Worm (Caenorhabditis elegans) whole organism, young adult: ENCODE results near the gene sbt-1.

Experiments used
- C06A6.2 ChIP-seq: fragments of 200-800 bp; sonication (Bioruptor generic); conservative IDR thresholded peaks from 2 replicates; pipeline ENCODE4 v1.3.6; 2022; ENCODE audit warnings: missing genetic modification characterization, missing compliant biosample characterization
- C17E4.6 ChIP-seq: fragments of 200-800 bp; sonication (Bioruptor generic); IDR thresholded peaks from 2 replicates; pipeline ENCODE4 v1.3.6; 2022; ENCODE audit warnings: missing genetic modification reagents, missing genetic modification characterization, missing compliant biosample characterization
- F22D6.2 ChIP-seq: sonication (generic microtip); optimal IDR thresholded peaks from 2 replicates; lab custom pipeline; 2016; ENCODE audit warnings: mild to moderate bottlenecking, missing genetic modification characterization, missing compliant biosample characterization
- F52B5.7 ChIP-seq: sonication (generic microtip); optimal IDR thresholded peaks from 2 replicates; lab custom pipeline; 2016; ENCODE audit warnings: mild to moderate bottlenecking, missing genetic modification characterization, missing compliant biosample characterization
- F55B11.4 ChIP-seq: sonication (generic microtip); optimal IDR thresholded peaks from 2 replicates; lab custom pipeline; 2016; ENCODE audit warnings: missing compliant biosample characterization, missing genetic modification characterization, borderline replicate concordance; ENCODE audit not compliant: insufficient read depth
- K11D2.4 ChIP-seq: fragments of 200-800 bp; sonication (Bioruptor generic); IDR thresholded peaks from 2 replicates; pipeline ENCODE4 v1.3.6; 2022; ENCODE audit warnings: missing genetic modification reagents, missing genetic modification characterization, missing compliant biosample characterization
- K12H6.12 ChIP-seq: fragments of 200-800 bp; sonication (Bioruptor generic); optimal IDR thresholded peaks from 2 replicates; lab custom pipeline; 2018; ENCODE audit warnings: mild to moderate bottlenecking, missing genetic modification characterization, missing compliant biosample characterization
- T07F8.4 ChIP-seq: sonication (generic microtip); optimal IDR thresholded peaks from 2 replicates; lab custom pipeline; 2016; ENCODE audit warnings: mild to moderate bottlenecking, missing genetic modification characterization, moderate library complexity, missing compliant biosample characterization
- Y53F4B.3 ChIP-seq: fragments of 200-800 bp; sonication (Bioruptor generic); IDR thresholded peaks from 2 replicates; pipeline ENCODE4 v1.3.6; 2022; ENCODE audit warnings: missing genetic modification reagents, missing genetic modification characterization, missing compliant biosample characterization
- Y53G8AR.9 ChIP-seq: fragments of 200-800 bp; sonication (Bioruptor generic); conservative IDR thresholded peaks from 2 replicates; pipeline ENCODE4 v1.3.6; 2022; ENCODE audit warnings: missing genetic modification reagents, missing genetic modification characterization, missing compliant biosample characterization
- ZK185.1 ChIP-seq: sonication (generic microtip); optimal IDR thresholded peaks from 2 replicates; lab custom pipeline; 2016; ENCODE audit warnings: mild to moderate bottlenecking, missing genetic modification characterization, missing compliant biosample characterization; ENCODE audit not compliant: poor library complexity, severe bottlenecking
- attf-5 ChIP-seq: fragments of 200-800 bp; sonication (Bioruptor generic); optimal IDR thresholded peaks from 2 replicates; lab custom pipeline; 2018; ENCODE audit warnings: mild to moderate bottlenecking, missing genetic modification characterization, missing compliant biosample characterization
- attf-6 ChIP-seq: fragments of 200-800 bp; sonication (Bioruptor generic); IDR thresholded peaks from 2 replicates; pipeline ENCODE4 v1.3.6; 2022; ENCODE audit warnings: missing genetic modification reagents, missing genetic modification characterization, missing compliant biosample characterization
- bed-2 ChIP-seq: fragments of 200-800 bp; sonication (Bioruptor generic); IDR thresholded peaks from 2 replicates; pipeline ENCODE4 v1.3.6; 2022; ENCODE audit warnings: missing genetic modification reagents, missing genetic modification characterization, missing compliant biosample characterization
- ceh-100 ChIP-seq: fragments of 200-800 bp; sonication (Bioruptor generic); IDR thresholded peaks from 2 replicates; pipeline ENCODE4 v1.3.6; 2022; ENCODE audit warnings: missing genetic modification reagents, missing genetic modification characterization, missing compliant biosample characterization
- ceh-27 ChIP-seq: fragments of 200-800 bp; sonication (Bioruptor generic); optimal IDR thresholded peaks from 2 replicates; lab custom pipeline; 2018; ENCODE audit warnings: mild to moderate bottlenecking, missing genetic modification characterization, moderate library complexity, missing compliant biosample characterization
- ceh-40 ChIP-seq: fragments of 200-800 bp; sonication (Bioruptor generic); IDR thresholded peaks from 2 replicates; pipeline ENCODE4 v1.3.6; 2022; ENCODE audit warnings: missing genetic modification characterization, missing compliant biosample characterization
- ceh-91 ChIP-seq: fragments of 200-800 bp; sonication (Bioruptor generic); IDR thresholded peaks from 2 replicates; pipeline ENCODE4 v1.3.6; 2022; ENCODE audit warnings: missing genetic modification reagents, missing genetic modification characterization, missing compliant biosample characterization
- chd-7 ChIP-seq: sonication (generic microtip); optimal IDR thresholded peaks from 2 replicates; lab custom pipeline; 2016; ENCODE audit warnings: mild to moderate bottlenecking, missing genetic modification characterization, moderate library complexity, missing compliant biosample characterization
- egrh-3 ChIP-seq: fragments of 200-800 bp; sonication (Bioruptor generic); IDR thresholded peaks from 2 replicates; pipeline ENCODE4 v1.3.6; 2022; ENCODE audit warnings: missing genetic modification reagents, missing genetic modification characterization, missing compliant biosample characterization
- ets-4 ChIP-seq: fragments of 200-800 bp; sonication (Bioruptor generic); optimal IDR thresholded peaks from 2 replicates; lab custom pipeline; 2018; ENCODE audit warnings: mild to moderate bottlenecking, missing genetic modification characterization, missing compliant biosample characterization
- hsf-1 ChIP-seq: fragments of 200-800 bp; sonication (Bioruptor generic); IDR thresholded peaks from 2 replicates; pipeline ENCODE4 v1.3.6; 2022; ENCODE audit warnings: missing genetic modification reagents, missing genetic modification characterization, missing compliant biosample characterization
- lag-1 ChIP-seq: fragments of 200-800 bp; sonication (Bioruptor generic); IDR thresholded peaks from 2 replicates; pipeline ENCODE4 v1.3.6; 2022; ENCODE audit warnings: missing genetic modification reagents, missing genetic modification characterization, missing compliant biosample characterization
- let-607 ChIP-seq, 2 experiments: fragments of 200-800 bp in 1 of 2; sonication (Bioruptor generic) in 1 of 2; sonication (generic microtip) in 1 of 2; optimal IDR thresholded peaks; 2 replicates each; lab custom pipeline; 2016 to 2018; ENCODE audit warnings: mild to moderate bottlenecking in 2 of 2, missing compliant biosample characterization in 2 of 2, missing genetic modification characterization in 2 of 2, moderate library complexity in 2 of 2, missing genotype in 1 of 2
- lin-35 ChIP-seq, 3 experiments: fragments of 150-350 bp in 2 of 3; sonication (generic microtip) in 1 of 3; optimal IDR thresholded peaks; 2 replicates each; lab custom pipeline; 2014 to 2018; ENCODE audit warnings: missing biosample characterization in 3 of 3, missing genetic modification characterization in 3 of 3, missing genetic modification reagents in 3 of 3
- lin-54 ChIP-seq: fragments of 200-800 bp; sonication (Bioruptor generic); optimal IDR thresholded peaks from 2 replicates; lab custom pipeline; 2018; ENCODE audit warnings: mild to moderate bottlenecking, missing genetic modification characterization, missing compliant biosample characterization
- lir-1 ChIP-seq: fragments of 200-800 bp; sonication (Bioruptor generic); conservative IDR thresholded peaks from 2 replicates; pipeline ENCODE4 v1.3.6; 2022; ENCODE audit warnings: missing genetic modification reagents, missing genetic modification characterization, missing compliant biosample characterization
- lsl-1 ChIP-seq: fragments of 200-800 bp; sonication (Bioruptor generic); optimal IDR thresholded peaks from 2 replicates; lab custom pipeline; 2018; ENCODE audit warnings: mild to moderate bottlenecking, missing genetic modification characterization, moderate library complexity, missing compliant biosample characterization
- mcd-1 ChIP-seq: fragments of 200-800 bp; sonication (Bioruptor generic); IDR thresholded peaks from 2 replicates; pipeline ENCODE4 v1.3.6; 2022; ENCODE audit warnings: missing genetic modification reagents, missing genetic modification characterization, missing compliant biosample characterization
- mes-4 ChIP-seq: sonication (generic microtip); optimal IDR thresholded peaks from 2 replicates; lab custom pipeline; 2016; ENCODE audit warnings: missing genotype, missing genetic modification characterization, missing compliant biosample characterization
- mxl-1 ChIP-seq: sonication (generic microtip); optimal IDR thresholded peaks from 2 replicates; lab custom pipeline; 2016; ENCODE audit warnings: missing genetic modification characterization, missing compliant biosample characterization
- nfya-2 ChIP-seq: fragments of 200-800 bp; sonication (Bioruptor generic); IDR thresholded peaks from 2 replicates; pipeline ENCODE4 v1.3.6; 2022; ENCODE audit warnings: missing genetic modification reagents, missing genetic modification characterization, missing compliant biosample characterization
- nhr-90 ChIP-seq: sonication (generic microtip); optimal IDR thresholded peaks from 2 replicates; lab custom pipeline; 2016; ENCODE audit warnings: missing genotype, mild to moderate bottlenecking, missing genetic modification characterization, missing compliant biosample characterization
- pbrm-1 ChIP-seq: fragments of 200-800 bp; sonication (Bioruptor generic); IDR thresholded peaks from 2 replicates; pipeline ENCODE4 v1.3.6; 2022; ENCODE audit warnings: missing genetic modification reagents, missing genetic modification characterization, missing compliant biosample characterization
- snpc-1.3 ChIP-seq: sonication (generic microtip); optimal IDR thresholded peaks from 2 replicates; lab custom pipeline; 2017; ENCODE audit warnings: missing genetic modification characterization, mild to moderate bottlenecking, missing compliant biosample characterization, antibody characterized with exemption, moderate library complexity, missing genotype, missing genetic modification reagents; ENCODE audit not compliant: insufficient read depth
- somi-1 ChIP-seq: fragments of 200-800 bp; sonication (Bioruptor generic); optimal IDR thresholded peaks from 2 replicates; lab custom pipeline; 2018; ENCODE audit warnings: mild to moderate bottlenecking, missing genetic modification characterization, missing compliant biosample characterization
- sptf-2 ChIP-seq: fragments of 200-800 bp; sonication (Bioruptor generic); optimal IDR thresholded peaks from 2 replicates; lab custom pipeline; 2018; ENCODE audit warnings: mild to moderate bottlenecking, missing genetic modification characterization, missing compliant biosample characterization
- tbp1 ChIP-seq: fragments of 200-800 bp; sonication (Bioruptor generic); optimal IDR thresholded peaks from 2 replicates; lab custom pipeline; 2018; ENCODE audit warnings: mild to moderate bottlenecking, missing genetic modification characterization, missing compliant biosample characterization
- tlf-1 ChIP-seq: fragments of 200-800 bp; sonication (Bioruptor generic); optimal IDR thresholded peaks from 2 replicates; lab custom pipeline; 2018; ENCODE audit warnings: mild to moderate bottlenecking, missing genetic modification characterization, missing compliant biosample characterization
- unc-130 ChIP-seq: sonication (generic microtip); optimal IDR thresholded peaks from 2 replicates; lab custom pipeline; 2016; ENCODE audit warnings: missing genetic modification reagents, missing genetic modification characterization, missing compliant biosample characterization
- unc-62 ChIP-seq: fragments of 150-350 bp; optimal IDR thresholded peaks from 2 replicates; lab custom pipeline; 2014; ENCODE audit warnings: missing biosample characterization, missing genetic modification reagents, missing genetic modification characterization
- zfh-2 ChIP-seq: fragments of 200-800 bp; sonication (Bioruptor generic); conservative IDR thresholded peaks from 2 replicates; pipeline ENCODE4 v1.3.6; 2022; ENCODE audit warnings: missing genetic modification reagents, missing genetic modification characterization, missing compliant biosample characterization
- zim-3 ChIP-seq: sonication (generic microtip); optimal IDR thresholded peaks from 2 replicates; lab custom pipeline; 2017; ENCODE audit warnings: mild to moderate bottlenecking, missing genetic modification characterization, moderate library complexity, missing compliant biosample characterization
- ztf-6 ChIP-seq: fragments of 200-800 bp; sonication (Bioruptor generic); IDR thresholded peaks from 2 replicates; pipeline ENCODE4 v1.3.6; 2022; ENCODE audit warnings: missing genetic modification reagents, missing genetic modification characterization, missing compliant biosample characterization

Gene sbt-1

DNA sequence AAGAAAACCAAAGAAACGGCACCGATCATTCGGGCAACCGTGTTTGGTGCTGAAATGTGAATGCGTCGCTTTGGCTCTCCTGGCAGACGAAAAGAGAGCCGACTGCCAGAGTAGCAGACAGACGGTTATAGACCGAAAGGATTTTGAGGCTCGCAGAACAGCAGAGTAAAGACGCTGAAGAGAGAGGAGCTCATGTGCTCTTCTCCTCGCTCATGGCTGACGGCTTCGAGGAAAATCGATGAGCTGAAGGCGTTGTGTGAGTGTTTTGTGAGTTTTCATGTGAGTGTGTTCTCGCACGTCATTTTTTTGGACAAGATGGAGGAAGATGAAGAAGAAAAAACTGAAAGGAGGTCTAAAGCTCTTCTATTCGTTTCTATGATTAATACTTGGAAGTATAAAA, at the start of gene sbt-1:
Gene sbt-1, minus strand, starts transcription at position 62 of the 400 bp plus-strand sequence.
- peak; percentile 32 for TF ChIP-seq lir-1 (GFP tag; lab: Robert Waterston, UW)
- TF ChIP-seq tlf-1 (GFP tag; lab: Kevin White, UChicago) = no peak
- peak; percentile 64 for TF ChIP-seq zfh-2 (GFP tag; lab: Robert Waterston, UW)
- TF ChIP-seq let-607 (tag; optimal IDR thresholded peaks at IDR 0.05; lab: Kevin White, UChicago) = no peak
- TF ChIP-seq Y53F4B.3 (GFP tag; lab: Robert Waterston, UW) = no peak
- no peak for TF ChIP-seq hsf-1 (GFP tag; lab: Robert Waterston, UW)
- TF ChIP-seq mxl-1 (tag; lab: Kevin White, UChicago) = no peak
- TF ChIP-seq nfya-2 (GFP tag; lab: Robert Waterston, UW) = no peak
- no peak for TF ChIP-seq F52B5.7
- no peak for TF ChIP-seq ceh-40 (GFP tag; lab: Robert Waterston, UW)
- no peak for TF ChIP-seq F22D6.2 (tag; lab: Kevin White, UChicago)
- no peak for TF ChIP-seq unc-62
- TF ChIP-seq attf-6 (GFP tag; lab: Robert Waterston, UW) = no peak
- no peak for TF ChIP-seq ztf-6 (GFP tag; lab: Robert Waterston, UW)
- TF ChIP-seq lin-35 (GFP tag; optimal IDR thresholded peaks at IDR 0.05; lab: Kevin White, UChicago) = no peak
- no peak for TF ChIP-seq C17E4.6 (GFP tag; lab: Robert Waterston, UW)
- TF ChIP-seq ceh-27 (GFP tag; lab: Kevin White, UChicago) = peak; percentile 6
- no peak for TF ChIP-seq C06A6.2 (GFP tag; lab: Robert Waterston, UW)
- TF ChIP-seq tbp1 (GFP tag; lab: Kevin White, UChicago) = no peak
- peak; percentile 37 for TF ChIP-seq ZK185.1 (tag; lab: Kevin White, UChicago)
- no peak for TF ChIP-seq K11D2.4 (GFP tag; lab: Robert Waterston, UW)
- TF ChIP-seq nhr-90 = no peak
- TF ChIP-seq K12H6.12 (tag; lab: Kevin White, UChicago) = peak; percentile 58
- TF ChIP-seq Y53G8AR.9 (GFP tag; lab: Robert Waterston, UW) = no peak
- no peak for TF ChIP-seq snpc-1.3
- no peak for TF ChIP-seq sptf-2 (GFP tag; lab: Kevin White, UChicago)
- TF ChIP-seq zim-3 (tag; lab: Kevin White, UChicago) = no peak
- TF ChIP-seq mcd-1 (GFP tag; lab: Robert Waterston, UW) = peak; percentile 45; the same call in 1 of the 2 replicates
- TF ChIP-seq T07F8.4 (tag; lab: Kevin White, UChicago) = no peak
- TF ChIP-seq ceh-100 (GFP tag; lab: Robert Waterston, UW) = no peak
- TF ChIP-seq mes-4 = no peak
- TF ChIP-seq chd-7 = no peak
- TF ChIP-seq lin-54 (GFP tag; lab: Kevin White, UChicago) = no peak
- no peak for TF ChIP-seq unc-130 (GFP tag; lab: Kevin White, UChicago)
- TF ChIP-seq somi-1 (GFP tag; lab: Kevin White, UChicago) = no peak
- TF ChIP-seq ets-4 = no peak
- TF ChIP-seq attf-5 (GFP tag; lab: Kevin White, UChicago) = peak; percentile 13
- no peak for TF ChIP-seq F55B11.4 (tag; lab: Kevin White, UChicago)
- TF ChIP-seq ceh-91 (GFP tag; lab: Robert Waterston, UW) = no peak
- TF ChIP-seq egrh-3 (GFP tag; lab: Robert Waterston, UW) = 0 out of 2 replicates have a peak, but pooled peaks have one; percentile 7
- 0 out of 2 replicates have a peak, but pooled peaks have one; percentile 15 for TF ChIP-seq bed-2 (GFP tag; lab: Robert Waterston, UW)
- no peak for TF ChIP-seq lsl-1 (GFP tag; lab: Kevin White, UChicago)
- TF ChIP-seq lag-1 (GFP tag; lab: Robert Waterston, UW) = no peak
- no peak for TF ChIP-seq pbrm-1 (GFP tag; lab: Robert Waterston, UW)
- TF ChIP-seq, all 124 proteins: peak for 9
